Worm (Caenorhabditis elegans) whole organism, L3 larva: ENCODE results near the gene Y46H3A.4.

Experiments used
- R02D3.7 ChIP-seq: fragments of 150-350 bp; optimal IDR thresholded peaks from 2 replicates; lab custom pipeline; 2014; ENCODE audit warnings: missing biosample characterization, missing genetic modification characterization
- ceh-82 ChIP-seq: fragments of 150-350 bp; optimal IDR thresholded peaks from 2 replicates; lab custom pipeline; 2014; ENCODE audit warnings: missing biosample characterization, missing genetic modification characterization
- fkh-10 ChIP-seq: sonication (generic microtip); optimal IDR thresholded peaks from 2 replicates; lab custom pipeline; 2017; ENCODE audit warnings: missing biosample characterization, missing genetic modification reagents, missing genetic modification characterization
- fos-1 ChIP-seq: fragments of 150-350 bp; optimal IDR thresholded peaks from 2 replicates; lab custom pipeline; 2014; ENCODE audit warnings: missing biosample characterization, missing genetic modification characterization
- lin-39 ChIP-seq: fragments of 150-350 bp; optimal IDR thresholded peaks from 2 replicates; lab custom pipeline; 2018; ENCODE audit warnings: missing biosample characterization, missing genetic modification reagents, missing genetic modification characterization
- nhr-11 ChIP-seq: fragments of 150-350 bp; optimal IDR thresholded peaks from 2 replicates; lab custom pipeline; 2014; ENCODE audit warnings: missing biosample characterization, missing genetic modification characterization
- nhr-12 ChIP-seq: fragments of 150-350 bp; optimal IDR thresholded peaks from 2 replicates; lab custom pipeline; 2014; ENCODE audit warnings: missing biosample characterization, missing genetic modification characterization
- nhr-28 ChIP-seq: fragments of 150-350 bp; optimal IDR thresholded peaks from 2 replicates; lab custom pipeline; 2014; ENCODE audit warnings: missing biosample characterization, missing genetic modification characterization
- nhr-76 ChIP-seq: fragments of 150-350 bp; sonication (generic microtip); optimal IDR thresholded peaks from 5 replicates; lab custom pipeline; 2014; ENCODE audit warnings: missing biosample characterization, missing genetic modification characterization
- sea-2 ChIP-seq: fragments of 150-350 bp; sonication (generic microtip); optimal IDR thresholded peaks from 4 replicates; lab custom pipeline; 2014; ENCODE audit warnings: missing biosample characterization, missing genetic modification reagents, missing genetic modification characterization
- tbx-2 ChIP-seq: sonication (generic microtip); optimal IDR thresholded peaks from 2 replicates; lab custom pipeline; 2016; ENCODE audit warnings: mild to moderate bottlenecking, missing genetic modification characterization, missing compliant biosample characterization
- zag-1 ChIP-seq: fragments of 150-350 bp; optimal IDR thresholded peaks from 2 replicates; lab custom pipeline; 2014; ENCODE audit warnings: missing biosample characterization, missing genetic modification characterization

ce11 chrV:1855087-1855486 lies 44.2 kb upstream of the Y46H3A.4 start:
- TF ChIP-seq nhr-12 = no peak
- TF ChIP-seq nhr-76 (tag; lab: Kevin White, UChicago) = no peak
- TF ChIP-seq fos-1 = no peak
- no peak for TF ChIP-seq zag-1 (tag; lab: Kevin White, UChicago)
- no peak for TF ChIP-seq ceh-82
- no peak for TF ChIP-seq R02D3.7 (tag; lab: Kevin White, UChicago)
- TF ChIP-seq sea-2 = no peak
- no peak for TF ChIP-seq fkh-10 (GFP tag; lab: Kevin White, UChicago)
- TF ChIP-seq nhr-11 (tag; lab: Kevin White, UChicago) = no peak
- TF ChIP-seq nhr-28 (tag; lab: Kevin White, UChicago) = no peak
- peak; percentile 3 for TF ChIP-seq lin-39 (tag; lab: Kevin White, UChicago)
- TF ChIP-seq tbx-2 (tag; lab: Kevin White, UChicago) = no peak
